Fruit fly (Drosophila melanogaster): ENCODE measurements around the gene CG34417.

The CG34417 gene

dm6 chrX:6549428-6550117 lies 9.0 kb downstream of the CG34417 start (continued):
- TF ChIP-seq Mio (GFP tag; optimal IDR thresholded peaks at IDR 0.05) (peak; percentile 62), usp (GFP tag; optimal IDR thresholded peaks at IDR 0.05) (no peak), fru (GFP tag; optimal IDR thresholded peaks at IDR 0.05) (peak; percentile 98), Dfd (GFP tag; optimal IDR thresholded peaks at IDR 0.05) (no peak), CG9705 (GFP tag; optimal IDR thresholded peaks at IDR 0.05) (peak; percentile 95), Jra (GFP tag; optimal IDR thresholded peaks at IDR 0.05) (peak; percentile 95)

DNA sequence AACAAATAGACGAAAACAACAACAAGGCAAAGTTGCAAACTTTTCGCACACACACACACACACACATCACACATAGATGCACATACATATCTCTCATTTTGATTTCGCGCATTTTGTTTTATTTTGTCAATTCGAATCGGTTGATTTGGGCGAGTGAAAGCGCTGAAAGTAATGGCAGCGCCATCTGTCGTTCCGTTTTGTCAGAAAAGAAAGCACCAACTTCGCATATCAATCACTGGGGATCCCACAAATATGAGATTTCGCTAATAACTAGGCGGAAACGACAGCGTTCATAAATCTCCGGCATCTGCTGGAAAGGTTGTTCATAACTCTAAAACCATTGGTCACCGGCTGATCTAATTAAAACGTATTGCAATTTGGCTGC lies 9.5 kb downstream of the CG34417 start:
- TF ChIP-seq Rel (GFP tag; optimal IDR thresholded peaks at IDR 0.05): no peak
- peak; percentile 84 for TF ChIP-seq Rel (tag; optimal IDR thresholded peaks at IDR 0.05)
- no peak for TF ChIP-seq sage (GFP tag; optimal IDR thresholded peaks at IDR 0.05)

- TF ChIP-seq Hr83 (GFP tag; optimal IDR thresholded peaks at IDR 0.05; ENCODE audit: poor library complexity, severe bottlenecking) (no peak), Hnf4 (GFP tag; optimal IDR thresholded peaks at IDR 0.05) (no peak)
These were observed 10.9 kb downstream of the CG34417 start for dm6 chrX:6551464-6551863.

- TF ChIP-seq Dif (GFP tag; optimal IDR thresholded peaks at IDR 0.05; ENCODE audit: partially characterized antibody) (no peak), Hr83 (GFP tag; optimal IDR thresholded peaks at IDR 0.05; ENCODE audit: poor library complexity, severe bottlenecking) (no peak), OdsH (GFP tag; optimal IDR thresholded peaks at IDR 0.05) (peak; percentile 65), Mio (GFP tag; optimal IDR thresholded peaks at IDR 0.05) (no peak), Sp1 (GFP tag; optimal IDR thresholded peaks at IDR 0.05) (peak; percentile 89), sage (GFP tag; optimal IDR thresholded peaks at IDR 0.05) (peak; percentile 16), ey (GFP tag; optimal IDR thresholded peaks at IDR 0.05) (peak; percentile 68), CG32264 (GFP tag; optimal IDR thresholded peaks at IDR 0.05) (no peak), CrebA (GFP tag; optimal IDR thresholded peaks at IDR 0.05; ENCODE audit: borderline replicate concordance) (no peak), Rel (GFP tag; optimal IDR thresholded peaks at IDR 0.05) (peak; percentile 34), Rel (tag; optimal IDR thresholded peaks at IDR 0.05) (peak; percentile 18), pan (optimal IDR thresholded peaks at IDR 0.05) (no peak), foxo (GFP tag; optimal IDR thresholded peaks at IDR 0.05) (peak in 1 of 2 experiments; percentile 83), Jra (GFP tag; optimal IDR thresholded peaks at IDR 0.05) (no peak), fru (GFP tag; optimal IDR thresholded peaks at IDR 0.05) (peak; percentile 79), rgr (GFP tag; optimal IDR thresholded peaks at IDR 0.05) (peak; percentile 72), br (GFP tag; optimal IDR thresholded peaks at IDR 0.05) (peak; percentile 37), usp (GFP tag; optimal IDR thresholded peaks at IDR 0.05) (no peak), CG9705 (GFP tag; optimal IDR thresholded peaks at IDR 0.05) (peak; percentile 70), dmrt93B (GFP tag; optimal IDR thresholded peaks at IDR 0.05) (peak; percentile 79), woc (GFP tag; optimal IDR thresholded peaks at IDR 0.05) (peak; percentile 3), lola (GFP tag; optimal IDR thresholded peaks at IDR 0.05) (no peak), tai (GFP tag; optimal IDR thresholded peaks at IDR 0.05) (peak; percentile 30), Hnf4 (GFP tag; optimal IDR thresholded peaks at IDR 0.05) (peak; percentile 26), h (GFP tag; optimal IDR thresholded peaks at IDR 0.05) (peak; percentile 78), HLH106 (tag; optimal IDR thresholded peaks at IDR 0.05) (peak; percentile 86), dsf (GFP tag; optimal IDR thresholded peaks at IDR 0.05; ENCODE audit: borderline replicate concordance) (no peak), Dfd (GFP tag; optimal IDR thresholded peaks at IDR 0.05) (no peak), Abd-B (GFP tag; optimal IDR thresholded peaks at IDR 0.05) (no peak), Vsx2 (GFP tag; optimal IDR thresholded peaks at IDR 0.05; ENCODE audit: partially characterized antibody) (no peak), brk (GFP tag; optimal IDR thresholded peaks at IDR 0.05) (peak; percentile 29), sv (GFP tag; optimal IDR thresholded peaks at IDR 0.05) (peak; percentile 67), dl (GFP tag; optimal IDR thresholded peaks at IDR 0.05; ENCODE audit: insufficient read depth in 1 of 2, partially characterized antibody in 2 of 2) (no peak), Hr78 (GFP tag; optimal IDR thresholded peaks at IDR 0.05) (no peak), psq (GFP tag; optimal IDR thresholded peaks at IDR 0.05) (peak; percentile 71), jim (GFP tag; optimal IDR thresholded peaks at IDR 0.05) (no peak), GATAd (GFP tag; optimal IDR thresholded peaks at IDR 0.05) (no peak)
These were observed 30.8 kb downstream of the CG34417 start for dm6 chrX:6571234-6571915.

Measured in whole organism, wandering third instar larva.